Worm (Caenorhabditis elegans): ENCODE data around the gene sec-31.
"Not testable (repeated sequence)": the region's sequence is repeated elsewhere in the genome, so short reads cannot be mapped to it uniquely, and the experiment has no call there.

Gene sec-31

ce11 chrIV:11371645-11372044 lies at the start of gene sec-31:
Gene sec-31, minus strand, starts transcription at chrIV:11371792.
- TF ChIP-seq crh-2 (tag; optimal IDR thresholded peaks at IDR 0.05) (peak; percentile 60), blmp-1 (tag; optimal IDR thresholded peaks at IDR 0.05; ENCODE audit: insufficient read depth) (peak; percentile 75), gmeb-1 (tag; optimal IDR thresholded peaks at IDR 0.05) (no peak), fos-1 (tag; optimal IDR thresholded peaks at IDR 0.05) (no peak), lsy-2 (tag; optimal IDR thresholded peaks at IDR 0.05) (no peak), nhr-129 (tag; optimal IDR thresholded peaks at IDR 0.05) (peak; percentile 6), ZK546.5 (tag; optimal IDR thresholded peaks at IDR 0.05) (no peak)

- not testable (repeated sequence) for TF ChIP-seq nhr-25 (tag; optimal IDR thresholded peaks at IDR 0.05); sma-3 (GFP tag; optimal IDR thresholded peaks at IDR 0.05); mbf-1 (tag; optimal IDR thresholded peaks at IDR 0.05)
Measured at ce11 chrIV:11416724-11417123, 45.1 kb upstream of the sec-31 start, which contains the start of gene F22B3.5. Gene F22B3.5, minus strand, starts transcription at chrIV:11416824.

ce11 chrIV:11414920-11415319 lies 43.3 kb upstream of the sec-31 start, which contains the start of gene F22B3.10:
Gene F22B3.10, minus strand, starts transcription at chrIV:11415020.
- TF ChIP-seq F13H6.1 (tag; optimal IDR thresholded peaks at IDR 0.05) (no peak), ztf-11 (tag; optimal IDR thresholded peaks at IDR 0.05) (no peak), ztf-4 (tag; optimal IDR thresholded peaks at IDR 0.05) (no peak), nhr-12 (tag; optimal IDR thresholded peaks at IDR 0.05) (no peak), mbf-1 (tag; optimal IDR thresholded peaks at IDR 0.05) (no peak), snpc-4 (tag; optimal IDR thresholded peaks at IDR 0.05) (no peak), C34F6.9 (tag; optimal IDR thresholded peaks at IDR 0.05) (no peak), Y55F3AM.14 (GFP tag; optimal IDR thresholded peaks at IDR 0.05) (no peak), nhr-77 (tag; optimal IDR thresholded peaks at IDR 0.05) (no peak), sma-9 (GFP tag; optimal IDR thresholded peaks at IDR 0.05) (no peak), sma-9 (tag; optimal IDR thresholded peaks at IDR 0.05) (no peak), unc-62 (GFP tag; optimal IDR thresholded peaks at IDR 0.05) (no peak)

- no peak for TF ChIP-seq mab-5 (tag; optimal IDR thresholded peaks at IDR 0.05)
- TF ChIP-seq R02D3.7 (tag; optimal IDR thresholded peaks at IDR 0.05): no peak
- TF ChIP-seq dmd-4 (tag; optimal IDR thresholded peaks at IDR 0.05): no peak
- no peak for TF ChIP-seq zag-1 (tag; optimal IDR thresholded peaks at IDR 0.05)
- no peak for TF ChIP-seq skn-1 (tag; optimal IDR thresholded peaks at IDR 0.05)
- no peak for TF ChIP-seq ztf-1 (GFP tag; conservative IDR thresholded peaks at IDR 0.05)
Measured at ce11 chrIV:11410084-11410483, 38.5 kb upstream of the sec-31 start, which contains the start of gene gfat-2. Gene gfat-2, plus strand, starts transcription at chrIV:11410228.

- peak; percentile 14 for TF ChIP-seq ceh-16 (tag; optimal IDR thresholded peaks at IDR 0.05)
Measured at ce11 chrIV:11406744-11407690, 35.4 kb upstream of the sec-31 start, which contains the start of the genes his-63 and his-64. Gene his-63, minus strand, starts transcription at chrIV:11406861. Gene his-64, plus strand, starts transcription at chrIV:11407116.

- TF ChIP-seq elt-3 (tag; optimal IDR thresholded peaks at IDR 0.05): no peak
Measured at ce11 chrIV:11403288-11403991, 31.8 kb upstream of the sec-31 start, which contains the start of the genes memi-3 and cyp-31A2. Gene memi-3, minus strand, starts transcription at chrIV:11403338. Gene cyp-31A2, plus strand, starts transcription at chrIV:11403961.

- no peak for TF ChIP-seq ztf-11 (tag; optimal IDR thresholded peaks at IDR 0.05)
- no peak for TF ChIP-seq R02D3.7 (tag; optimal IDR thresholded peaks at IDR 0.05)
- TF ChIP-seq unc-62 (GFP tag; optimal IDR thresholded peaks at IDR 0.05): no peak
- no peak for TF ChIP-seq zag-1 (tag; optimal IDR thresholded peaks at IDR 0.05)
- TF ChIP-seq peb-1 (tag; optimal IDR thresholded peaks at IDR 0.05): no peak
- no peak for TF ChIP-seq ZK546.5 (tag; optimal IDR thresholded peaks at IDR 0.05)
- TF ChIP-seq blmp-1 (tag; optimal IDR thresholded peaks at IDR 0.05; ENCODE audit: insufficient read depth): no peak
- TF ChIP-seq mab-5 (tag; optimal IDR thresholded peaks at IDR 0.05): no peak
- no peak for TF ChIP-seq egl-27 (tag; optimal IDR thresholded peaks at IDR 0.05)
- TF ChIP-seq F13H6.1 (tag; optimal IDR thresholded peaks at IDR 0.05): no peak
- no peak for TF ChIP-seq ztf-4 (tag; optimal IDR thresholded peaks at IDR 0.05)
- TF ChIP-seq unc-39 (tag; optimal IDR thresholded peaks at IDR 0.05): no peak
- no peak for TF ChIP-seq nhr-11 (tag; optimal IDR thresholded peaks at IDR 0.05)
- TF ChIP-seq nhr-21 (tag; optimal IDR thresholded peaks at IDR 0.05): no peak
- no peak for TF ChIP-seq Y55F3AM.14 (GFP tag; optimal IDR thresholded peaks at IDR 0.05)
- TF ChIP-seq snpc-4 (tag; optimal IDR thresholded peaks at IDR 0.05): no peak
Measured at ce11 chrIV:11401482-11401881, 29.9 kb upstream of the sec-31 start.

All from whole organism, L2 larva.